Fruit fly (Drosophila melanogaster): ENCODE data around the gene scf.

Gene scf

dm6 chr3L:1300076-1300635 lies 1.7 kb downstream of the scf start (continued):
- TF ChIP-seq kni (GFP tag; optimal IDR thresholded peaks at IDR 0.05) (peak; percentile 42), Hr39 (optimal IDR thresholded peaks at IDR 0.05) (no peak), h (optimal IDR thresholded peaks at IDR 0.05) (no peak), wor (GFP tag; IDR thresholded peaks at IDR 0.05) (peak; percentile 63), CG9932 (GFP tag; IDR thresholded peaks at IDR 0.05) (peak; percentile 68), ase (GFP tag; IDR thresholded peaks at IDR 0.05) (peak; percentile 74; the same call in 2 of the 3 replicates), Ada2b (GFP tag; IDR thresholded peaks at IDR 0.05) (no peak), CG3407 (GFP tag; optimal IDR thresholded peaks at IDR 0.05) (peak; percentile 74), cato (GFP tag; optimal IDR thresholded peaks at IDR 0.05; ENCODE audit: borderline replicate concordance) (peak; percentile 34), HHEX (GFP tag; optimal IDR thresholded peaks at IDR 0.05) (peak; percentile 73), CG13775 (GFP tag; optimal IDR thresholded peaks at IDR 0.05) (peak; percentile 72), Doc2 (GFP tag; IDR thresholded peaks at IDR 0.05) (no peak), CG13296 (GFP tag; optimal IDR thresholded peaks at IDR 0.05) (peak; percentile 30), Chrac-16 (GFP tag; optimal IDR thresholded peaks at IDR 0.05) (peak; percentile 68), CG9215 (GFP tag; IDR thresholded peaks at IDR 0.05) (peak; percentile 56), CG10565 (GFP tag; optimal IDR thresholded peaks at IDR 0.05) (no peak), en (GFP tag; optimal IDR thresholded peaks at IDR 0.05) (no peak), CHES-1-like (GFP tag; optimal IDR thresholded peaks at IDR 0.05) (peak; percentile 28), CG9727 (GFP tag; optimal IDR thresholded peaks at IDR 0.05) (peak; percentile 89), Usf (GFP tag; optimal IDR thresholded peaks at IDR 0.05) (peak; percentile 51), onecut (GFP tag; IDR thresholded peaks at IDR 0.05) (peak; percentile 64), CG2129 (GFP tag; IDR thresholded peaks at IDR 0.05; ENCODE audit: partially characterized antibody) (no peak), Deaf1 (tag; optimal IDR thresholded peaks at IDR 0.05) (peak; percentile 68), nerfin-1 (tag; optimal IDR thresholded peaks at IDR 0.05) (peak; percentile 78), caup (GFP tag; optimal IDR thresholded peaks at IDR 0.05; ENCODE audit: severe bottlenecking) (peak; percentile 77), CG30431 (GFP tag; optimal IDR thresholded peaks at IDR 0.05) (peak; percentile 60), CG33557 (GFP tag; optimal IDR thresholded peaks at IDR 0.05) (peak; percentile 81), gro (GFP tag; optimal IDR thresholded peaks at IDR 0.05) (no peak), zfh1 (GFP tag; IDR thresholded peaks at IDR 0.05) (peak; percentile 86), CG18011 (GFP tag; optimal IDR thresholded peaks at IDR 0.05) (peak; percentile 28), Atf3 (GFP tag; optimal IDR thresholded peaks at IDR 0.05) (no peak), sens-2 (GFP tag; IDR thresholded peaks at IDR 0.05) (no peak; the same call in none of the 2 replicates), CG32767 (GFP tag; IDR thresholded peaks at IDR 0.05) (no peak), gsb (GFP tag; IDR thresholded peaks at IDR 0.05) (no peak), CG34376 (GFP tag; optimal IDR thresholded peaks at IDR 0.05) (peak; percentile 81), odd (GFP tag; optimal IDR thresholded peaks at IDR 0.05) (peak; percentile 80), salm (tag; optimal IDR thresholded peaks at IDR 0.05) (peak; percentile 72), CG43689 (GFP tag; IDR thresholded peaks at IDR 0.05) (peak; percentile 38; the same call in 1 of the 2 replicates), kay (GFP tag; optimal IDR thresholded peaks at IDR 0.05) (peak; percentile 22), trem (tag; optimal IDR thresholded peaks at IDR 0.05) (peak; percentile 86), CG4854 (GFP tag; optimal IDR thresholded peaks at IDR 0.05) (peak; percentile 25), Stat92E (GFP tag; optimal IDR thresholded peaks at IDR 0.05) (peak in 1 of 3 experiments; percentile 37), emc (GFP tag; optimal IDR thresholded peaks at IDR 0.05) (no peak), CG7928 (GFP tag; optimal IDR thresholded peaks at IDR 0.05) (peak; percentile 50), CG12299 (tag; optimal IDR thresholded peaks at IDR 0.05) (peak; percentile 67), her (GFP tag; optimal IDR thresholded peaks at IDR 0.05) (peak; percentile 23), D (optimal IDR thresholded peaks at IDR 0.05) (no peak), D (GFP tag; optimal IDR thresholded peaks at IDR 0.05) (peak; percentile 87), usp (GFP tag; optimal IDR thresholded peaks at IDR 0.05) (no peak), CG17359 (tag; optimal IDR thresholded peaks at IDR 0.05) (peak; percentile 87), E2f2 (GFP tag; IDR thresholded peaks at IDR 0.05) (peak; percentile 59)
